Worm (Caenorhabditis elegans) whole organism, late embryonic: ENCODE data around the gene Y39A1A.10.
A peak's percentile ranks its signal among the peaks of the same experiment; 100 is the strongest.

ENCODE experiments used
- C38D4.7 ChIP-seq: fragments of 200-800 bp; sonication (Bioruptor generic); optimal IDR thresholded peaks from 2 replicates; lab custom pipeline; 2018; ENCODE audit warnings: mild to moderate bottlenecking, missing genetic modification characterization, moderate library complexity, missing compliant biosample characterization
- F13H6.1 ChIP-seq: sonication (generic microtip); optimal IDR thresholded peaks from 2 replicates; lab custom pipeline; 2016; ENCODE audit warnings: missing genetic modification characterization, missing compliant biosample characterization
- K02D7.2 ChIP-seq: sonication (generic microtip); optimal IDR thresholded peaks from 2 replicates; lab custom pipeline; 2017; ENCODE audit warnings: mild to moderate bottlenecking, missing genetic modification characterization, missing compliant biosample characterization
- K09A11.1 ChIP-seq: sonication (generic microtip); optimal IDR thresholded peaks from 2 replicates; lab custom pipeline; 2017; ENCODE audit warnings: antibody characterized with exemption, mild to moderate bottlenecking, missing genetic modification characterization, missing compliant biosample characterization; ENCODE audit not compliant: insufficient read depth
- T23F11.4 ChIP-seq: fragments of 200-800 bp; sonication (Bioruptor generic); optimal IDR thresholded peaks from 2 replicates; lab custom pipeline; 2018; ENCODE audit warnings: mild to moderate bottlenecking, missing genetic modification characterization, missing compliant biosample characterization
- ahr-1 ChIP-seq: sonication (generic microtip); optimal IDR thresholded peaks from 2 replicates; lab custom pipeline; 2016; ENCODE audit warnings: missing genetic modification characterization, missing compliant biosample characterization
- ceh-14 ChIP-seq: sonication (generic microtip); optimal IDR thresholded peaks from 2 replicates; lab custom pipeline; 2016; ENCODE audit warnings: missing genotype, missing genetic modification characterization, missing compliant biosample characterization
- ceh-19 ChIP-seq: fragments of 200-800 bp; sonication (Bioruptor generic); optimal IDR thresholded peaks from 2 replicates; lab custom pipeline; 2018; ENCODE audit warnings: mild to moderate bottlenecking, missing genetic modification characterization, missing compliant biosample characterization
- ceh-22 ChIP-seq: sonication (generic microtip); optimal IDR thresholded peaks from 2 replicates; lab custom pipeline; 2017; ENCODE audit warnings: missing biosample characterization, missing genetic modification characterization
- ceh-30 ChIP-seq: fragments of 150-350 bp; optimal IDR thresholded peaks from 2 replicates; lab custom pipeline; 2014; ENCODE audit warnings: missing biosample characterization, missing genetic modification characterization
- ceh-31 ChIP-seq: sonication (generic microtip); optimal IDR thresholded peaks from 2 replicates; lab custom pipeline; 2016; ENCODE audit warnings: missing genetic modification characterization, missing compliant biosample characterization
- ceh-34 ChIP-seq: sonication (generic microtip); optimal IDR thresholded peaks from 2 replicates; lab custom pipeline; 2016; ENCODE audit warnings: mild to moderate bottlenecking, missing genetic modification characterization, missing compliant biosample characterization
- ceh-6 ChIP-seq: fragments of 200-800 bp; sonication (Bioruptor generic); optimal IDR thresholded peaks from 2 replicates; lab custom pipeline; 2018; ENCODE audit warnings: mild to moderate bottlenecking, missing genetic modification characterization, missing compliant biosample characterization
- ceh-9 ChIP-seq: sonication (generic microtip); optimal IDR thresholded peaks from 2 replicates; lab custom pipeline; 2016; ENCODE audit warnings: mild to moderate bottlenecking, missing genetic modification characterization, inconsistent platforms, missing compliant biosample characterization
- che-1 ChIP-seq: sonication (generic microtip); optimal IDR thresholded peaks from 2 replicates; lab custom pipeline; 2016; ENCODE audit warnings: mild to moderate bottlenecking, missing genetic modification characterization, missing compliant biosample characterization
- dmd-4 ChIP-seq: sonication (generic microtip); optimal IDR thresholded peaks from 2 replicates; lab custom pipeline; 2016; ENCODE audit warnings: borderline replicate concordance, missing genetic modification characterization, missing compliant biosample characterization
- elt-2 ChIP-seq: sonication (generic microtip); optimal IDR thresholded peaks from 2 replicates; lab custom pipeline; 2016; ENCODE audit warnings: missing genetic modification reagents, missing genetic modification characterization, missing compliant biosample characterization
- elt-4 ChIP-seq: sonication (generic microtip); optimal IDR thresholded peaks from 2 replicates; lab custom pipeline; 2016; ENCODE audit warnings: missing genetic modification characterization, missing compliant biosample characterization
- ets-4 ChIP-seq: sonication (generic microtip); optimal IDR thresholded peaks from 2 replicates; lab custom pipeline; 2016; ENCODE audit warnings: missing genetic modification characterization, missing compliant biosample characterization
- eyg-1 ChIP-seq: sonication (generic microtip); optimal IDR thresholded peaks from 2 replicates; lab custom pipeline; 2016; ENCODE audit warnings: missing genotype, missing genetic modification characterization, missing compliant biosample characterization
- fax-1 ChIP-seq: sonication (generic microtip); optimal IDR thresholded peaks from 2 replicates; lab custom pipeline; 2016; ENCODE audit warnings: missing genotype, missing genetic modification characterization, missing compliant biosample characterization
- fkh-10 ChIP-seq: fragments of 150-350 bp; optimal IDR thresholded peaks from 2 replicates; lab custom pipeline; 2014; ENCODE audit warnings: missing biosample characterization, missing genetic modification reagents, missing genetic modification characterization
- gmeb-2 ChIP-seq: sonication (generic microtip); optimal IDR thresholded peaks from 2 replicates; lab custom pipeline; 2016; ENCODE audit warnings: missing genetic modification characterization, inconsistent platforms, missing compliant biosample characterization
- hlh-13 ChIP-seq: fragments of 200-800 bp; sonication (Bioruptor generic); optimal IDR thresholded peaks from 2 replicates; lab custom pipeline; 2018; ENCODE audit warnings: mild to moderate bottlenecking, missing genetic modification characterization, missing compliant biosample characterization
- hlh-15 ChIP-seq: sonication (generic microtip); optimal IDR thresholded peaks from 2 replicates; lab custom pipeline; 2016; ENCODE audit warnings: missing genetic modification characterization, missing compliant biosample characterization
- hlh-30 ChIP-seq: sonication (generic microtip); optimal IDR thresholded peaks from 2 replicates; lab custom pipeline; 2017; ENCODE audit warnings: antibody characterized with exemption, missing genetic modification characterization, missing compliant biosample characterization; ENCODE audit not compliant: insufficient read depth
- hlh-6 ChIP-seq: sonication (generic microtip); optimal IDR thresholded peaks from 2 replicates; lab custom pipeline; 2016; ENCODE audit warnings: missing genotype, missing genetic modification characterization, missing compliant biosample characterization
- lin-11 ChIP-seq: fragments of 200-800 bp; sonication (Bioruptor generic); optimal IDR thresholded peaks from 2 replicates; lab custom pipeline; 2018; ENCODE audit warnings: mild to moderate bottlenecking, missing genetic modification characterization, missing compliant biosample characterization
- mec-3 ChIP-seq: sonication (generic microtip); optimal IDR thresholded peaks from 2 replicates; lab custom pipeline; 2016; ENCODE audit warnings: borderline replicate concordance, missing genetic modification characterization, missing compliant biosample characterization
- nfya-1 ChIP-seq: sonication (generic microtip); optimal IDR thresholded peaks from 2 replicates; lab custom pipeline; 2017; ENCODE audit warnings: missing genetic modification characterization, mild to moderate bottlenecking, missing compliant biosample characterization, antibody characterized with exemption, moderate library complexity
- nhr-11 ChIP-seq: fragments of 150-350 bp; optimal IDR thresholded peaks from 2 replicates; lab custom pipeline; 2014; ENCODE audit warnings: missing biosample characterization, missing genetic modification characterization
- nhr-232 ChIP-seq: sonication (generic microtip); optimal IDR thresholded peaks from 2 replicates; lab custom pipeline; 2016; ENCODE audit warnings: missing genetic modification characterization, missing compliant biosample characterization
- npax-4 ChIP-seq: sonication (generic microtip); optimal IDR thresholded peaks from 2 replicates; lab custom pipeline; 2016; ENCODE audit warnings: missing genetic modification characterization, missing compliant biosample characterization
- pag-3 ChIP-seq: sonication (generic microtip); optimal IDR thresholded peaks from 2 replicates; lab custom pipeline; 2016; ENCODE audit warnings: missing compliant biosample characterization, missing genetic modification characterization, borderline replicate concordance
- pat-9 ChIP-seq: fragments of 200-800 bp; sonication (Bioruptor generic); optimal IDR thresholded peaks from 2 replicates; lab custom pipeline; 2018; ENCODE audit warnings: mild to moderate bottlenecking, missing genetic modification characterization, moderate library complexity, missing compliant biosample characterization
- pax-1 ChIP-seq: fragments of 150-350 bp; optimal IDR thresholded peaks from 2 replicates; lab custom pipeline; 2014; ENCODE audit warnings: missing biosample characterization, missing genetic modification characterization
- pha-2 ChIP-seq: sonication (generic microtip); optimal IDR thresholded peaks from 2 replicates; lab custom pipeline; 2017; ENCODE audit warnings: mild to moderate bottlenecking, missing genetic modification characterization, missing compliant biosample characterization
- pha-4 ChIP-seq: fragments of 150-350 bp; optimal IDR thresholded peaks from 2 replicates; lab custom pipeline; 2018; ENCODE audit warnings: missing biosample characterization, missing genetic modification reagents, missing genetic modification characterization
- pqm-1 ChIP-seq: sonication (generic microtip); optimal IDR thresholded peaks from 2 replicates; lab custom pipeline; 2016; ENCODE audit warnings: missing genetic modification characterization, missing compliant biosample characterization
- pros-1 ChIP-seq: fragments of 150-350 bp; optimal IDR thresholded peaks from 2 replicates; lab custom pipeline; 2014; ENCODE audit warnings: missing biosample characterization, missing genetic modification reagents, missing genetic modification characterization
- ref-2 ChIP-seq: sonication (generic microtip); optimal IDR thresholded peaks from 2 replicates; lab custom pipeline; 2016; ENCODE audit warnings: missing genetic modification characterization, missing compliant biosample characterization
- rnt-1 ChIP-seq: sonication (generic microtip); optimal IDR thresholded peaks from 2 replicates; lab custom pipeline; 2016; ENCODE audit warnings: missing genetic modification characterization, missing compliant biosample characterization
- sox-2 ChIP-seq: fragments of 200-800 bp; sonication (Bioruptor generic); IDR thresholded peaks from 2 replicates; pipeline ENCODE4 v1.3.6; 2022; ENCODE audit warnings: missing genetic modification reagents, missing genetic modification characterization, missing compliant biosample characterization
- sox-4 ChIP-seq: sonication (generic microtip); optimal IDR thresholded peaks from 2 replicates; lab custom pipeline; 2017; ENCODE audit warnings: mild to moderate bottlenecking, missing genetic modification characterization, inconsistent platforms, missing compliant biosample characterization
- syd-9 ChIP-seq: sonication (generic microtip); optimal IDR thresholded peaks from 2 replicates; lab custom pipeline; 2016; ENCODE audit warnings: mild to moderate bottlenecking, missing genetic modification characterization, moderate library complexity, missing compliant biosample characterization
- tbx-2 ChIP-seq: sonication (generic microtip); optimal IDR thresholded peaks from 2 replicates; lab custom pipeline; 2016; ENCODE audit warnings: missing genetic modification characterization, missing compliant biosample characterization
- ttx-3 ChIP-seq: sonication (generic microtip); optimal IDR thresholded peaks from 2 replicates; lab custom pipeline; 2016; ENCODE audit warnings: missing genetic modification reagents, missing genetic modification characterization, missing compliant biosample characterization
- unc-42 ChIP-seq: sonication (generic microtip); optimal IDR thresholded peaks from 2 replicates; lab custom pipeline; 2016; ENCODE audit warnings: missing genotype, missing genetic modification characterization, missing compliant biosample characterization
- unc-55 ChIP-seq: sonication (generic microtip); optimal IDR thresholded peaks from 2 replicates; lab custom pipeline; 2017; ENCODE audit warnings: missing biosample characterization, missing genetic modification reagents, missing genetic modification characterization
- zip-5 ChIP-seq: sonication (generic microtip); optimal IDR thresholded peaks from 2 replicates; lab custom pipeline; 2016; ENCODE audit warnings: missing genetic modification characterization, missing compliant biosample characterization

The Y39A1A.10 gene

DNA sequence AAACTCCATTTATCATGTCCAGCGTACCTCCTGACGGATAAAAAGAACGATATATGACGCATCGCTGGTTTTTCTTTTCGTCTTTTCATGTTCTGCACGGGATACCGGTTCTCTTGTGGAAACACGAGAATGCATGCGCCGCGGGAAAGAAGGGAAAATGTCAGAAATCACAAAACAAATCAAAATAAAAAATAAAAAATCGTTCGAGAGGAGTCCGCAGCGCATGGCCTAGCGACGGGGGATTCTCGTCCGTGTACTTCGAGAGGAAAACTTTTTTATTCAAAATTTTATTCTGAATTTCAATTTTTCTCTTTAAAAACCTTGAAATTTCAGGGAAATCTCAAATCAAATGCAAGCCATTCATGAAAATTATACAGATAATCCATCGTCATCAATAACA, 11.3 kb upstream of the Y39A1A.10 start, which contains the start of the genes lron-10 and hpr-9 (continued):
- no peak for TF ChIP-seq ceh-6
- TF ChIP-seq ets-4 (tag; lab: Kevin White, UChicago), result peak; percentile 82
- TF ChIP-seq ceh-22, result no peak
- TF ChIP-seq K02D7.2 (tag; lab: Kevin White, UChicago), result no peak
- no peak for TF ChIP-seq eyg-1 (tag; lab: Kevin White, UChicago)
- peak; percentile 55 for TF ChIP-seq zip-5
- TF ChIP-seq sox-2 (GFP tag; lab: Robert Waterston, UW), result no peak
- no peak for TF ChIP-seq nhr-232 (tag; lab: Kevin White, UChicago)
- TF ChIP-seq mec-3 (tag; lab: Kevin White, UChicago), result peak; percentile 60
- peak; percentile 33 for TF ChIP-seq fax-1 (tag; lab: Kevin White, UChicago)
- TF ChIP-seq pha-4 (tag; lab: Kevin White, UChicago), result no peak
- no peak for TF ChIP-seq unc-55
- TF ChIP-seq hlh-6 (tag; lab: Kevin White, UChicago), result no peak
- TF ChIP-seq pat-9, result no peak
- TF ChIP-seq ceh-14 (tag; lab: Kevin White, UChicago), result peak; percentile 12
- no peak for TF ChIP-seq nhr-11
- peak; percentile 57 for TF ChIP-seq F13H6.1 (tag; lab: Kevin White, UChicago)
- peak; percentile 3 for TF ChIP-seq rnt-1
- TF ChIP-seq elt-2, result peak; percentile 23
- TF ChIP-seq hlh-30, result no peak
- no peak for TF ChIP-seq pros-1 (tag; lab: Kevin White, UChicago)
- no peak for TF ChIP-seq lin-11 (tag; lab: Kevin White, UChicago)
- peak; percentile 42 for TF ChIP-seq ceh-34
- no peak for TF ChIP-seq elt-4
- no peak for TF ChIP-seq ttx-3 (tag; lab: Kevin White, UChicago)
- TF ChIP-seq pag-3, result no peak
- TF ChIP-seq syd-9, result no peak
- TF ChIP-seq C38D4.7 (GFP tag; lab: Kevin White, UChicago), result no peak
- no peak for TF ChIP-seq pha-2 (tag; lab: Kevin White, UChicago)

DNA sequence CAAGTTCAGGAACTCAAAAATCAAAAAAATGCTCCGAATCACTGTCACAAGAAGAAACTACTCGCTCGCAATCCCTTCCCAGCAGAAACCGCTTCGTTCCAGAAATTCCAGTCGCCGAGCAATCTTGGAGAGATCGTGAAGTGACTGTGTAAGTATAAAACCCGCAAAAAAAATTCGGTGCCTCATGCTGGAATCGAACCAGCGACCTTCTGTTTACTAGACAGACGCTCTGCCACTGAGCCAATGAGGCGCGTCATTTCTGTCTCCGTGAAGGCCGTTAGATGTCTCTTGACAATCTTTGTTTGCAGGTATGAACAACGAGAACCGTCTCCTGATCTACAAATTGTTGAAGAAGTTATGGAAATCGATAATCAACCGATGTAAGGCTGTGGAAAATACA, 8.0 kb upstream of the Y39A1A.10 start:
- TF ChIP-seq C38D4.7 (GFP tag; lab: Kevin White, UChicago) (peak; percentile 67), K09A11.1 (tag; lab: Kevin White, UChicago) (no peak), pat-9 (peak; percentile 65), rnt-1 (peak; percentile 44), ets-4 (tag; lab: Kevin White, UChicago) (no peak), hlh-15 (tag; lab: Kevin White, UChicago) (no peak), pax-1 (no peak), dmd-4 (tag; lab: Kevin White, UChicago) (no peak), pqm-1 (no peak), ahr-1 (tag; lab: Kevin White, UChicago) (no peak), syd-9 (peak; percentile 48), unc-42 (tag; lab: Kevin White, UChicago) (no peak), hlh-6 (tag; lab: Kevin White, UChicago) (peak; percentile 75), mec-3 (tag; lab: Kevin White, UChicago) (no peak), ceh-9 (peak; percentile 29), hlh-13 (GFP tag; lab: Kevin White, UChicago) (peak; percentile 55), ceh-31 (tag; lab: Kevin White, UChicago) (no peak), ceh-34 (peak; percentile 41), pag-3 (no peak), unc-55 (no peak), npax-4 (tag; lab: Kevin White, UChicago) (peak; percentile 22), tbx-2 (peak; percentile 51), che-1 (tag; lab: Kevin White, UChicago) (peak; percentile 80), fkh-10 (no peak), ref-2 (tag; lab: Kevin White, UChicago) (peak; percentile 37), sox-4 (tag; lab: Kevin White, UChicago) (peak; percentile 65), ceh-19 (GFP tag; lab: Kevin White, UChicago) (peak; percentile 68), ttx-3 (tag; lab: Kevin White, UChicago) (peak; percentile 50), elt-2 (peak; percentile 76), T23F11.4 (GFP tag; lab: Kevin White, UChicago) (peak; percentile 36), ceh-6 (peak; percentile 76), nfya-1 (tag; lab: Kevin White, UChicago) (peak; percentile 26), pha-4 (tag; lab: Kevin White, UChicago) (no peak), sox-2 (GFP tag; lab: Robert Waterston, UW) (peak; percentile 77), ceh-30 (tag; lab: Kevin White, UChicago) (no peak), gmeb-2 (tag; lab: Kevin White, UChicago) (peak; percentile 43)
